Fruit fly (Drosophila melanogaster) whole organism, pupa: ENCODE data around the gene Rab3-GEF.

ENCODE experiments used
- CG10348 ChIP-seq: fragments of 200-800 bp; sonication (Bioruptor generic); IDR thresholded peaks from 2 replicates; pipeline ENCODE4 v1.3.6; 2022; ENCODE audit warnings: missing biosample characterization, missing genetic modification characterization
- CG12605 ChIP-seq: fragments of 200-800 bp; sonication (Bioruptor generic); IDR thresholded peaks from 2 replicates; pipeline ENCODE4 v1.3.6; 2022; ENCODE audit warnings: missing biosample characterization, missing genetic modification characterization
- CG13204 ChIP-seq: fragments of 200-800 bp; sonication (Bioruptor generic); optimal IDR thresholded peaks from 2 replicates; lab custom pipeline; 2018; ENCODE audit warnings: missing biosample characterization, mild to moderate bottlenecking, missing genetic modification characterization, moderate library complexity
- CG14655 ChIP-seq: fragments of 200-800 bp; sonication (Bioruptor generic); optimal IDR thresholded peaks from 3 replicates; lab custom pipeline; 2017; ENCODE audit warnings: mild to moderate bottlenecking, missing biosample characterization, missing genetic modification reagents, missing genetic modification characterization
- CG15710 ChIP-seq: fragments of 200-800 bp; sonication (Bioruptor generic); optimal IDR thresholded peaks from 2 replicates; lab custom pipeline; 2018; ENCODE audit warnings: missing biosample characterization, mild to moderate bottlenecking, missing genetic modification characterization, moderate library complexity
- CG17806 ChIP-seq: fragments of 200-800 bp; sonication (Bioruptor generic); optimal IDR thresholded peaks from 2 replicates; lab custom pipeline; 2018; ENCODE audit warnings: missing biosample characterization, mild to moderate bottlenecking, missing genetic modification characterization, moderate library complexity
- CG32121 ChIP-seq: fragments of 200-800 bp; sonication (Bioruptor generic); IDR thresholded peaks from 2 replicates; pipeline ENCODE4 v1.3.6; 2022; ENCODE audit warnings: missing biosample characterization, missing genetic modification characterization
- CG34367 ChIP-seq: fragments of 200-800 bp; sonication (Bioruptor generic); optimal IDR thresholded peaks from 2 replicates; lab custom pipeline; 2018; ENCODE audit warnings: missing biosample characterization, mild to moderate bottlenecking, missing genetic modification characterization
- CG4496 ChIP-seq: fragments of 200-800 bp; sonication (Bioruptor generic); IDR thresholded peaks from 3 replicates; pipeline ENCODE4 v1.3.6; 2022; ENCODE audit warnings: missing biosample characterization, missing genetic modification characterization
- CG8159 ChIP-seq: fragments of 200-800 bp; sonication (Bioruptor generic); optimal IDR thresholded peaks from 3 replicates; lab custom pipeline; 2018; ENCODE audit warnings: missing biosample characterization, mild to moderate bottlenecking, missing genetic modification characterization, moderate library complexity
- CG8301 ChIP-seq: fragments of 200-800 bp; sonication (Bioruptor generic); optimal IDR thresholded peaks from 2 replicates; lab custom pipeline; 2018; ENCODE audit warnings: missing biosample characterization, mild to moderate bottlenecking, missing genetic modification characterization
- CG9948 ChIP-seq: fragments of 200-800 bp; sonication (Bioruptor generic); optimal IDR thresholded peaks from 2 replicates; lab custom pipeline; 2018; ENCODE audit warnings: missing biosample characterization, mild to moderate bottlenecking, missing genetic modification characterization, moderate library complexity
- D1 ChIP-seq: fragments of 200-800 bp; sonication (Bioruptor generic); optimal IDR thresholded peaks from 2 replicates; lab custom pipeline; 2018; ENCODE audit warnings: missing biosample characterization, mild to moderate bottlenecking, missing genetic modification characterization, moderate library complexity
- EcR ChIP-seq: fragments of 200-800 bp; sonication (Bioruptor generic); optimal IDR thresholded peaks from 3 replicates; lab custom pipeline; 2019; ENCODE audit warnings: missing biosample characterization, missing genetic modification characterization, mild to moderate bottlenecking, moderate library complexity, missing genetic modification reagents
- Ets98B ChIP-seq: fragments of 200-800 bp; sonication (Bioruptor generic); IDR thresholded peaks from 2 replicates; pipeline ENCODE4 v1.3.6; 2022; ENCODE audit warnings: missing biosample characterization, missing genetic modification characterization
- Pif1A ChIP-seq: fragments of 200-800 bp; sonication (Bioruptor generic); optimal IDR thresholded peaks from 3 replicates; lab custom pipeline; 2016; ENCODE audit warnings: missing biosample characterization, missing genetic modification characterization
- Pif1B ChIP-seq: fragments of 200-800 bp; sonication (Bioruptor generic); optimal IDR thresholded peaks from 3 replicates; lab custom pipeline; 2016; ENCODE audit warnings: missing biosample characterization, missing genetic modification characterization
- Snoo ChIP-seq: fragments of 200-800 bp; sonication (Bioruptor generic); optimal IDR thresholded peaks from 3 replicates; lab custom pipeline; 2017; ENCODE audit warnings: missing biosample characterization, mild to moderate bottlenecking, missing genetic modification characterization, inconsistent platforms
- fd96Ca ChIP-seq: fragments of 200-800 bp; sonication (Bioruptor generic); IDR thresholded peaks from 3 replicates; pipeline ENCODE4 v1.3.6; 2022; ENCODE audit warnings: missing biosample characterization, missing genetic modification characterization
- gl ChIP-seq: fragments of 200-800 bp; sonication (Bioruptor generic); optimal IDR thresholded peaks from 2 replicates; lab custom pipeline; 2018; ENCODE audit warnings: missing biosample characterization, mild to moderate bottlenecking, missing genetic modification characterization
- rn ChIP-seq: fragments of 200-800 bp; sonication (Bioruptor generic); IDR thresholded peaks from 2 replicates; pipeline ENCODE4 v1.3.6; 2022; ENCODE audit warnings: missing biosample characterization, missing genetic modification characterization

Rab3-GEF gene

DNA sequence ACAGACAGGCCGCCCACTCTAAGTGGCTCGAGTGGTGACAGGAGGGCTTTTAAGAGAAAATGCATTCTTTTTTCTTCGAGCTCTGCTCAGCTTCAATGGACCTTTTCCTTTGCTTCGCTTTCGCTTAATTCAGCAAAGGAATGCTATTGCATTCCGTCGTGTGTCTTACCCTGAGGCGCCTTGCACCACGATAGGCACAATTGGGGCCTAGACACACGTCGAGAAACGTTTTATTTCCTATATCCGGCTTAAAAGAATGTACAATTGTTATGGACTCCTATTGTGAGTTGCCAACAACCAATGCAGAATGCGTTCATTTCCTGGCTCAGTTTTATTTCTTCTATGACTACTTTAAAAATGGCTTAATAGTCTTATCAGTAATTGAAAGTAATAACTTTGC lies 1.7 kb downstream of the Rab3-GEF start:
- TF ChIP-seq EcR (GFP tag; lab: Kevin White, UChicago) (no peak), CG9948 (no peak), Pif1B (GFP tag; lab: Kevin White, UChicago) (no peak), CG8301 (tag; lab: Kevin White, UChicago) (no peak), CG14655 (GFP tag; lab: Kevin White, UChicago) (no peak), gl (tag; lab: Kevin White, UChicago) (no peak), CG12605 (no peak), fd96Ca (GFP tag; lab: Robert Waterston, UW) (no peak), Snoo (tag; lab: Kevin White, UChicago) (no peak), Ets98B (no peak), CG17806 (no peak), CG13204 (GFP tag; lab: Kevin White, UChicago) (no peak), CG15710 (no peak), CG8159 (tag; lab: Kevin White, UChicago) (no peak), D1 (no peak), CG32121 (GFP tag; lab: Robert Waterston, UW) (no peak)
- TF ChIP-seq, all 21 proteins: peak for 0

dm6 chrX:15095942-15096341 lies 6.5 kb downstream of the Rab3-GEF start, which contains the start of gene CG9072:
CG9072 (minus strand) TSS chrX:15096042.
- no peak for TF ChIP-seq rn
- TF ChIP-seq CG8301 (tag; lab: Kevin White, UChicago): no peak
- no peak for TF ChIP-seq CG8159 (tag; lab: Kevin White, UChicago)
- no peak for TF ChIP-seq CG32121 (GFP tag; lab: Robert Waterston, UW)
- no peak for TF ChIP-seq EcR (GFP tag; lab: Kevin White, UChicago)
- TF ChIP-seq CG10348 (GFP tag; lab: Robert Waterston, UW): no peak
- TF ChIP-seq CG15710: no peak
- no peak for TF ChIP-seq CG9948
- TF ChIP-seq Pif1B (GFP tag; lab: Kevin White, UChicago): no peak
- no peak for TF ChIP-seq D1
- no peak for TF ChIP-seq CG34367 (tag; lab: Kevin White, UChicago)
- TF ChIP-seq Snoo (tag; lab: Kevin White, UChicago): no peak
- TF ChIP-seq, all 21 proteins: peak for 0

DNA sequence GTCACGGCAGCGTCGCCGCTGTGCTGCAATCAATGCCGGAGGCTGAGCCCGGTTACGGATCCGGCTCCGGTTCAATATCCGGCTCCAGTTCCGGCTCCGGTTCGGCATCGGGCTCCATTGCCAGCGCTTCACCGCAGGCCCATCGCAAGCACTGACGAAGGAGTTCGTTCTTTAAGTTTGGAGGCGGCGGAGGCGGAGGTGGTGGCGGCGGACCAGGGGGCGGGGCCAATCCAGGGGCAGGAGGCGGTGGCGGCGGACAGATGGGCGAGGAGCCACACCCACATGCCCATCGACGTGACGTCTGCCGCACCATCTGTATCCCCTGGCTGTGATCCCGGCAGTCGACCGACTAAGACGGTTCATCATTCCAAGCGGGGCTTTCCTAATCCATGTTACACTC lies 22.4 kb downstream of the Rab3-GEF start:
- TF ChIP-seq EcR (GFP tag; lab: Kevin White, UChicago): no peak
- TF ChIP-seq gl (tag; lab: Kevin White, UChicago): no peak
- no peak for TF ChIP-seq CG17806
- no peak for TF ChIP-seq CG13204 (GFP tag; lab: Kevin White, UChicago)
- TF ChIP-seq Pif1B (GFP tag; lab: Kevin White, UChicago): no peak
- TF ChIP-seq CG4496 (GFP tag; lab: Robert Waterston, UW): no peak
- TF ChIP-seq Pif1A (GFP tag; lab: Kevin White, UChicago): no peak
- TF ChIP-seq CG8159 (tag; lab: Kevin White, UChicago): no peak
- no peak for TF ChIP-seq CG34367 (tag; lab: Kevin White, UChicago)
- TF ChIP-seq CG9948: no peak
- no peak for TF ChIP-seq CG12605
- no peak for TF ChIP-seq CG15710
- TF ChIP-seq CG10348 (GFP tag; lab: Robert Waterston, UW): no peak
- no peak for TF ChIP-seq Ets98B
- TF ChIP-seq CG32121 (GFP tag; lab: Robert Waterston, UW): no peak
- TF ChIP-seq fd96Ca (GFP tag; lab: Robert Waterston, UW): no peak
- TF ChIP-seq Snoo (tag; lab: Kevin White, UChicago): no peak

DNA sequence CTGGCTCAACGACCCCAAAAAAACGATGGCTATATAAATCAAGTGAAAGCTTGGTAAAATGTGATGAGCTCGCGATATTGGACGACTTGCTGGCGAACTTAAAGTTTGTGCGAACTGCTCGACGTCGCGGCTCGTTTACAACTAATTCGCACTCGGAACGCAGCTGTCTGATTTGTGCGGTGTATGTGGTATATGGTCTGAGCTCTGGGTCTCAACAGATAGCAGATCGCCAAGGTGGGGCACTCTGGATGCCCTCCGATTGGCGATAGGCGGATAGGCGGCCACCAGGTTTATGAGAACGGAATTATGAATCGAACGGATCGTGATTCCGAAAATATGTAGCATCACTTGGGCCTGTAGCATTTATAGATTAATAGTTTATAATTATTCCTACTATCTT lies 26.9 kb downstream of the Rab3-GEF start, which contains the start of gene Cyp4s3:
Cyp4s3 (minus strand) TSS at position 146 of the 400 bp plus-strand sequence.
- TF ChIP-seq Pif1A (GFP tag; lab: Kevin White, UChicago) (no peak), EcR (GFP tag; lab: Kevin White, UChicago) (no peak), CG8159 (tag; lab: Kevin White, UChicago) (no peak), CG34367 (tag; lab: Kevin White, UChicago) (no peak), rn (no peak), CG10348 (GFP tag; lab: Robert Waterston, UW) (no peak), CG15710 (no peak), CG9948 (no peak), CG14655 (GFP tag; lab: Kevin White, UChicago) (no peak), CG12605 (no peak), CG17806 (no peak), D1 (no peak), Snoo (tag; lab: Kevin White, UChicago) (no peak), gl (tag; lab: Kevin White, UChicago) (no peak), CG4496 (GFP tag; lab: Robert Waterston, UW) (no peak), Ets98B (no peak)
- TF ChIP-seq, all 21 proteins: peak for 0

dm6 chrX:15120116-15120515 lies 30.6 kb downstream of the Rab3-GEF start:
- TF ChIP-seq CG13204 (GFP tag; lab: Kevin White, UChicago): no peak
- no peak for TF ChIP-seq fd96Ca (GFP tag; lab: Robert Waterston, UW)
- TF ChIP-seq CG8159 (tag; lab: Kevin White, UChicago): no peak
- no peak for TF ChIP-seq Pif1B (GFP tag; lab: Kevin White, UChicago)
- TF ChIP-seq CG17806: no peak
- no peak for TF ChIP-seq rn
- TF ChIP-seq Snoo (tag; lab: Kevin White, UChicago): no peak
- TF ChIP-seq Pif1A (GFP tag; lab: Kevin White, UChicago): no peak
- 0 out of 2 replicates have a peak, but pooled peaks have one; percentile 27 for TF ChIP-seq CG32121 (GFP tag; lab: Robert Waterston, UW)
- TF ChIP-seq CG14655 (GFP tag; lab: Kevin White, UChicago): peak; percentile 42
- TF ChIP-seq CG9948: no peak
- TF ChIP-seq EcR (GFP tag; lab: Kevin White, UChicago): no peak
- TF ChIP-seq CG8301 (tag; lab: Kevin White, UChicago): peak; percentile 34
- peak; percentile 22; the same call in 1 of the 2 replicates for TF ChIP-seq Ets98B
- 0 out of 2 replicates have a peak, but pooled peaks have one; percentile 19 for TF ChIP-seq CG12605
- peak; percentile 49; the same call in 2 of the 3 replicates for TF ChIP-seq CG4496 (GFP tag; lab: Robert Waterston, UW)
- TF ChIP-seq CG34367 (tag; lab: Kevin White, UChicago): no peak
- TF ChIP-seq CG10348 (GFP tag; lab: Robert Waterston, UW): no peak
- no peak for TF ChIP-seq D1
- no peak for TF ChIP-seq gl (tag; lab: Kevin White, UChicago)
- no peak for TF ChIP-seq CG15710
